Worm (Caenorhabditis elegans) whole organism, early embryonic: ENCODE data around the gene Y49F6C.7.

Source experiments
- B0310.2 ChIP-seq: sonication (generic microtip); optimal IDR thresholded peaks from 2 replicates; lab custom pipeline; 2016; ENCODE audit warnings: mild to moderate bottlenecking, missing genetic modification characterization, missing compliant biosample characterization
- F13C5.2 ChIP-seq: sonication (generic microtip); optimal IDR thresholded peaks from 2 replicates; lab custom pipeline; 2017; ENCODE audit warnings: mild to moderate bottlenecking, missing genetic modification characterization, inconsistent platforms, missing compliant biosample characterization
- aly-1 ChIP-seq: sonication (generic microtip); optimal IDR thresholded peaks from 2 replicates; lab custom pipeline; 2016; ENCODE audit warnings: missing genetic modification characterization, missing compliant biosample characterization
- ama-1 ChIP-seq: fragments of 150-350 bp; optimal IDR thresholded peaks from 2 replicates; lab custom pipeline; 2014
- ceh-13 ChIP-seq: fragments of 200-800 bp; sonication (Bioruptor generic); optimal IDR thresholded peaks from 2 replicates; lab custom pipeline; 2018; ENCODE audit warnings: mild to moderate bottlenecking, missing genetic modification characterization, missing compliant biosample characterization
- ceh-36 ChIP-seq: sonication (generic microtip); optimal IDR thresholded peaks from 2 replicates; lab custom pipeline; 2016; ENCODE audit warnings: missing genetic modification characterization, inconsistent platforms, missing compliant biosample characterization
- ets-7 ChIP-seq: sonication (generic microtip); optimal IDR thresholded peaks from 2 replicates; lab custom pipeline; 2016; ENCODE audit warnings: missing genotype, missing genetic modification characterization, missing compliant biosample characterization
- flt-1 ChIP-seq: fragments of 200-800 bp; sonication (Bioruptor generic); IDR thresholded peaks from 2 replicates; pipeline ENCODE4 v1.3.6; 2022; ENCODE audit warnings: missing genetic modification characterization, missing compliant biosample characterization
- hmbx-1 ChIP-seq: sonication (generic microtip); optimal IDR thresholded peaks from 2 replicates; lab custom pipeline; 2016; ENCODE audit warnings: mild to moderate bottlenecking, missing genetic modification characterization, missing compliant biosample characterization
- hmg-4 ChIP-seq: fragments of 200-800 bp; sonication (Bioruptor generic); optimal IDR thresholded peaks from 2 replicates; lab custom pipeline; 2018; ENCODE audit warnings: mild to moderate bottlenecking, missing genetic modification characterization, missing compliant biosample characterization
- hnd-1 ChIP-seq: sonication (generic microtip); optimal IDR thresholded peaks from 2 replicates; lab custom pipeline; 2016; ENCODE audit warnings: missing genetic modification characterization, missing compliant biosample characterization
- pes-1 ChIP-seq: fragments of 200-800 bp; sonication (Bioruptor generic); IDR thresholded peaks from 2 replicates; pipeline ENCODE4 v1.3.6; 2022; ENCODE audit warnings: missing genetic modification reagents, missing genetic modification characterization, missing compliant biosample characterization
- scrt-1 ChIP-seq: fragments of 200-800 bp; sonication (Bioruptor generic); IDR thresholded peaks from 2 replicates; pipeline ENCODE4 v1.3.6; 2022; ENCODE audit warnings: missing genetic modification characterization, missing compliant biosample characterization
- sea-1 ChIP-seq: fragments of 200-800 bp; sonication (Bioruptor generic); conservative IDR thresholded peaks from 2 replicates; pipeline ENCODE4 v1.3.6; 2022; ENCODE audit warnings: missing genetic modification characterization, missing compliant biosample characterization
- tbx-11 ChIP-seq: fragments of 200-800 bp; sonication (Bioruptor generic); IDR thresholded peaks from 2 replicates; pipeline ENCODE4 v1.3.6; 2022; ENCODE audit warnings: missing genetic modification characterization, missing compliant biosample characterization
- tbx-37 ChIP-seq: fragments of 200-800 bp; sonication (Bioruptor generic); conservative IDR thresholded peaks from 2 replicates; pipeline ENCODE4 v1.3.6; 2022; ENCODE audit warnings: missing genetic modification reagents, missing genetic modification characterization, missing compliant biosample characterization
- tra-4 ChIP-seq: sonication (generic microtip); optimal IDR thresholded peaks from 2 replicates; lab custom pipeline; 2017; ENCODE audit warnings: missing genetic modification characterization, missing compliant biosample characterization

The Y49F6C.7 gene

DNA sequence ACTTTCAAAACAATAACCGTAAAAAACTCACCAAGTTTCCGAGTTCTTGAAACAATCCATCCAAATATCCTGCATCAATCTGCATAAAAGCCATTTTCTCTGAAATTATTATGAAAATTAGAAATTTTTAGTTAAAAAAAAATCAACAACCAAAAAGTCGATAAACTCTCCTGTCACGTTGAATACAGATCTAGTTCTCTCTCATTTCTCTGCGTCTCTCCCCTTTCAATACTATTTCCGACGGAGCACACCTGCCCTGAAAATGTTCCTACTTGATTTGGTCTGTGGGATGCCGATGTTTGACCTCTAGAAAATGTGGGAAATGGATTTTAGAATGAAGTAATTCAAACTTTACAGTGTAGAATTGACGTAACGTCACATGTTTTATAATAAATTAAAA, 19.5 kb upstream of the Y49F6C.7 start, which contains the start of gene T06D4.6:
Gene T06D4.6 (minus strand): TSS at position 101 of the 400 bp plus-strand sequence.
- no peak for TF ChIP-seq hmbx-1 (tag; lab: Kevin White, UChicago)

ce11 chrII:3385736-3386135, 17.7 kb upstream of the Y49F6C.7 start, which contains the start of gene T06D4.2:
Gene T06D4.2 (minus strand): TSS chrII:3385905.
- TF ChIP-seq hmg-4 (GFP tag; lab: Kevin White, UChicago) (no peak), ama-1 (lab: Kevin White, UChicago) (no peak), tra-4 (tag; lab: Kevin White, UChicago) (no peak), B0310.2 (tag; lab: Kevin White, UChicago) (no peak), hmbx-1 (tag; lab: Kevin White, UChicago) (no peak), scrt-1 (GFP tag; lab: Robert Waterston, UW) (no peak)

ce11 chrII:3383116-3383515, 15.1 kb upstream of the Y49F6C.7 start:
- TF ChIP-seq hmbx-1 (tag; lab: Kevin White, UChicago) (no peak), sea-1 (GFP tag; lab: Robert Waterston, UW) (no peak), ets-7 (no peak), flt-1 (no peak), F13C5.2 (tag; lab: Kevin White, UChicago) (no peak)

DNA sequence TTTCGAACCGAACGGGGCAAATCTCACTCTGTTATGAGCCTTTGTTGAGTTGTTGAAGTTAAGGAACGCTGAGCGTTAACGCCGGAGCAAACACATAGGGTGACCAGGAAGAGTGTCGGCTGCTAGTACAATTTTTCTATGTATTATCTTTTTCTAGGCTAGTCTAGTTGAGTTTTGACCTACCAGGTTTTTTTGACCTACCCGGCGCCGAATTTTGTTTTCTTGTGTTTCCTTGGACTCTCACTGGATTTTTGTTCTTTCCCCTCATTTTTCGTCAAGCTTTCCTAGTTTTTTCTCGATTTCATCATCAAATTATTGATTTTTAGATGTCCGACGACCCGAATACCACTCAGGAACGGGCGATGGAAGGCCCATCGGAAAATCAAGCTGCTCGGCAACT, 13.5 kb upstream of the Y49F6C.7 start, which contains the start of gene T06D4.1:
Gene T06D4.1 (plus strand): TSS at position 321 of the 400 bp plus-strand sequence.
- no peak for TF ChIP-seq F13C5.2 (tag; lab: Kevin White, UChicago)

ce11 chrII:3378275-3378674, 10.3 kb upstream of the Y49F6C.7 start, which contains the start of gene Y49F6C.2:
Gene Y49F6C.2 (plus strand): TSS chrII:3378575.
- no peak for TF ChIP-seq F13C5.2 (tag; lab: Kevin White, UChicago)
- TF ChIP-seq scrt-1 (GFP tag; lab: Robert Waterston, UW): no peak
- no peak for TF ChIP-seq hmg-4 (GFP tag; lab: Kevin White, UChicago)
- TF ChIP-seq ceh-36 (tag; lab: Kevin White, UChicago): no peak
- TF ChIP-seq ceh-13: no peak
- TF ChIP-seq hmbx-1 (tag; lab: Kevin White, UChicago): no peak
- no peak for TF ChIP-seq tra-4 (tag; lab: Kevin White, UChicago)
- TF ChIP-seq tbx-37 (GFP tag; lab: Robert Waterston, UW): no peak
- no peak for TF ChIP-seq sea-1 (GFP tag; lab: Robert Waterston, UW)
- TF ChIP-seq aly-1 (tag; lab: Kevin White, UChicago): no peak
- no peak for TF ChIP-seq pes-1 (GFP tag; lab: Robert Waterston, UW)
- no peak for TF ChIP-seq flt-1
- TF ChIP-seq hnd-1 (tag; lab: Kevin White, UChicago): no peak
- TF ChIP-seq tbx-11 (GFP tag; lab: Robert Waterston, UW): no peak
- TF ChIP-seq B0310.2 (tag; lab: Kevin White, UChicago): no peak

- TF ChIP-seq scrt-1 (GFP tag; lab: Robert Waterston, UW) (no peak), F13C5.2 (tag; lab: Kevin White, UChicago) (no peak), ets-7 (no peak), tra-4 (tag; lab: Kevin White, UChicago) (no peak), ceh-36 (tag; lab: Kevin White, UChicago) (no peak), ceh-13 (no peak), B0310.2 (tag; lab: Kevin White, UChicago) (no peak), hnd-1 (tag; lab: Kevin White, UChicago) (no peak), tbx-11 (GFP tag; lab: Robert Waterston, UW) (no peak), sea-1 (GFP tag; lab: Robert Waterston, UW) (no peak), pes-1 (GFP tag; lab: Robert Waterston, UW) (no peak), tbx-37 (GFP tag; lab: Robert Waterston, UW) (no peak), hmg-4 (GFP tag; lab: Kevin White, UChicago) (no peak), aly-1 (tag; lab: Kevin White, UChicago) (no peak), flt-1 (no peak), hmbx-1 (tag; lab: Kevin White, UChicago) (no peak), ama-1 (lab: Kevin White, UChicago) (no peak)
These were observed 8.8 kb upstream of the Y49F6C.7 start, which contains the start of gene bath-9 for ce11 chrII:3376789-3377188. Gene bath-9 (plus strand): TSS chrII:3377089.

DNA sequence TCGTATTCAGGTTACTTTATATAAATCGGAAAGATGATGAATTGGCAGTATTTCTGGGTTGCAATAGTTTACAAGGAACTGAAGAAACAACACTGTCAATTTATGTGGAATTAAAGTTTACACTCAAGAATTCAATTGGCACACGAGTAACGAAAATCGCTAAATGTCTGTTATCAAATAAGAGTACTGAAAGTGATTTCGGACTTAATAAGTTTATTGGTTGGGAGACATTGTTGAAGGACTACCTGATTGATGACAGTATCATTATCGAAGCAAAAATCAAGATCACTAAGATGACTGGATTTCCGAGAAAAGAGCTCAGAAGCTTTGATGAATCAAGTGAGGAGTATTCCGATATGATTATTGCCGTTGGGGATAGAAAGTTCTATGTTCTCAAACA, 7.3 kb upstream of the Y49F6C.7 start:
- no peak for TF ChIP-seq B0310.2 (tag; lab: Kevin White, UChicago)

ce11 chrII:3374779-3375178, 6.8 kb upstream of the Y49F6C.7 start, which contains the start of gene bath-10:
Gene bath-10 (plus strand): TSS chrII:3375079.
- TF ChIP-seq ama-1 (lab: Kevin White, UChicago) (no peak), hmbx-1 (tag; lab: Kevin White, UChicago) (no peak), flt-1 (no peak), sea-1 (GFP tag; lab: Robert Waterston, UW) (no peak), B0310.2 (tag; lab: Kevin White, UChicago) (no peak), tra-4 (tag; lab: Kevin White, UChicago) (no peak), ets-7 (no peak), hnd-1 (tag; lab: Kevin White, UChicago) (no peak), tbx-11 (GFP tag; lab: Robert Waterston, UW) (no peak), aly-1 (tag; lab: Kevin White, UChicago) (no peak), ceh-36 (tag; lab: Kevin White, UChicago) (no peak), tbx-37 (GFP tag; lab: Robert Waterston, UW) (no peak), F13C5.2 (tag; lab: Kevin White, UChicago) (no peak), pes-1 (GFP tag; lab: Robert Waterston, UW) (no peak), scrt-1 (GFP tag; lab: Robert Waterston, UW) (no peak), hmg-4 (GFP tag; lab: Kevin White, UChicago) (no peak), ceh-13 (no peak)
